Fruit fly (Drosophila melanogaster): ENCODE results near the gene Cpr31A.

dm6 chr2L:10004574-10004973 is 49.4 kb upstream of the Cpr31A start:
- TF ChIP-seq Lpt (GFP tag; optimal IDR thresholded peaks at IDR 0.05) (no peak), dsx (GFP tag; optimal IDR thresholded peaks at IDR 0.05; ENCODE audit: poor library complexity, severe bottlenecking) (no peak), OdsH (GFP tag; optimal IDR thresholded peaks at IDR 0.05) (no peak)

Data from whole organism, prepupa.